Worm (Caenorhabditis elegans) whole organism, young adult: ENCODE data around the gene F29F11.20.

Source experiments
- F10E7.11 ChIP-seq: sonication (generic microtip); optimal IDR thresholded peaks from 2 replicates; lab custom pipeline; 2017; ENCODE audit warnings: mild to moderate bottlenecking, missing genetic modification characterization, moderate library complexity, missing compliant biosample characterization
- Y95B8A.8 ChIP-seq: fragments of 200-800 bp; sonication (Bioruptor generic); IDR thresholded peaks from 2 replicates; pipeline ENCODE4 v1.3.6; 2022; ENCODE audit warnings: missing genetic modification reagents, missing genetic modification characterization, missing compliant biosample characterization
- lir-1 ChIP-seq: fragments of 200-800 bp; sonication (Bioruptor generic); conservative IDR thresholded peaks from 2 replicates; pipeline ENCODE4 v1.3.6; 2022; ENCODE audit warnings: missing genetic modification reagents, missing genetic modification characterization, missing compliant biosample characterization
- madf-10 ChIP-seq: sonication (generic microtip); optimal IDR thresholded peaks from 2 replicates; lab custom pipeline; 2016; ENCODE audit warnings: mild to moderate bottlenecking, missing genetic modification characterization, missing compliant biosample characterization
- madf-8 ChIP-seq: fragments of 200-800 bp; sonication (Bioruptor generic); conservative IDR thresholded peaks from 2 replicates; pipeline ENCODE4 v1.3.6; 2022; ENCODE audit warnings: missing genetic modification reagents, missing genetic modification characterization, missing compliant biosample characterization
- unc-130 ChIP-seq: sonication (generic microtip); optimal IDR thresholded peaks from 2 replicates; lab custom pipeline; 2016; ENCODE audit warnings: missing genetic modification reagents, missing genetic modification characterization, missing compliant biosample characterization
- unc-62 ChIP-seq: fragments of 150-350 bp; optimal IDR thresholded peaks from 2 replicates; lab custom pipeline; 2014; ENCODE audit warnings: missing biosample characterization, missing genetic modification reagents, missing genetic modification characterization

DNA sequence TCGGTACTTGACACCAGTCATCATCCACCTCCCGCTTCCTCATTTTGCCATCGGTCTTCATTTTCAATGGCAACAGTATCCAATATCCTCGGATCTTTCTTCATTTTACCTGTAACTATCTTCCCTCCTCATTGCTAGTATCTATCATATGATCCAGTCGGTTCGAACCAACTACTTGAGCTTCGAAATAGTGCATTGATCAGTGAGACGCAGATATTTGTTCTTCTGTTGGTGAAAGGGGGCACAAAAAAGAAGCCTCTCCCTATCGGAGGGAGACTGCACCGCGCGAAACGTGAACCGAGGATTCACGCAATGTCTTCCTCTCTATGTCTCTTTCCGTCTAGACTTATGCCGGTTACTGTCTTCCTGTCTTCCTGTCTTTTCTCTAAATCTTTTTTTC is 3.6 kb downstream of the F29F11.20 start:
- TF ChIP-seq madf-8 (GFP tag; lab: Robert Waterston, UW) (no peak), unc-62 (no peak), unc-130 (no peak), F10E7.11 (tag; lab: Kevin White, UChicago) (no peak), madf-10 (tag; lab: Kevin White, UChicago) (no peak), Y95B8A.8 (GFP tag; lab: Robert Waterston, UW) (no peak), lir-1 (no peak)
